Fruit fly (Drosophila melanogaster) whole organism, adult: ENCODE data around the gene RfC4.

Experiments
- CG11617 ChIP-seq: fragments of 200-800 bp; sonication (Bioruptor generic); optimal IDR thresholded peaks from 2 replicates; lab custom pipeline; 2017; ENCODE audit warnings: mild to moderate bottlenecking, missing biosample characterization, missing genetic modification reagents, missing genetic modification characterization
- CG12768 ChIP-seq: fragments of 200-800 bp; sonication (Bioruptor generic); optimal IDR thresholded peaks from 2 replicates; lab custom pipeline; 2017; ENCODE audit warnings: missing biosample characterization, missing genetic modification characterization, mild to moderate bottlenecking, moderate library complexity, missing genetic modification reagents
- CG14711 ChIP-seq: fragments of 200-800 bp; sonication (Bioruptor generic); optimal IDR thresholded peaks from 2 replicates; lab custom pipeline; 2018; ENCODE audit warnings: missing biosample characterization, mild to moderate bottlenecking, missing genetic modification characterization, moderate library complexity
- CG1620 ChIP-seq: fragments of 200-800 bp; sonication (Bioruptor generic); optimal IDR thresholded peaks from 2 replicates; lab custom pipeline; 2016; ENCODE audit warnings: missing biosample characterization, missing genetic modification characterization
- CG33017 ChIP-seq: fragments of 200-800 bp; sonication (Bioruptor generic); optimal IDR thresholded peaks from 2 replicates; lab custom pipeline; 2018; ENCODE audit warnings: missing biosample characterization, mild to moderate bottlenecking, missing genetic modification characterization, moderate library complexity
- Crg-1 ChIP-seq: fragments of 200-800 bp; sonication (Bioruptor generic); optimal IDR thresholded peaks from 2 replicates; lab custom pipeline; 2016; ENCODE audit warnings: missing biosample characterization, missing genetic modification characterization
- bab1 ChIP-seq: fragments of 200-800 bp; sonication (Bioruptor generic); optimal IDR thresholded peaks from 3 replicates; lab custom pipeline; 2019; ENCODE audit warnings: missing biosample characterization, mild to moderate bottlenecking, missing genetic modification characterization, moderate library complexity
- cic ChIP-seq: fragments of 200-800 bp; sonication (Bioruptor generic); optimal IDR thresholded peaks from 2 replicates; lab custom pipeline; 2017; ENCODE audit warnings: missing biosample characterization, mild to moderate bottlenecking, missing genetic modification characterization, moderate library complexity
- cnc ChIP-seq, 2 experiments: fragments of >200 bp; optimal IDR thresholded peaks; 2 replicates each; lab custom pipeline; 2017

DNA sequence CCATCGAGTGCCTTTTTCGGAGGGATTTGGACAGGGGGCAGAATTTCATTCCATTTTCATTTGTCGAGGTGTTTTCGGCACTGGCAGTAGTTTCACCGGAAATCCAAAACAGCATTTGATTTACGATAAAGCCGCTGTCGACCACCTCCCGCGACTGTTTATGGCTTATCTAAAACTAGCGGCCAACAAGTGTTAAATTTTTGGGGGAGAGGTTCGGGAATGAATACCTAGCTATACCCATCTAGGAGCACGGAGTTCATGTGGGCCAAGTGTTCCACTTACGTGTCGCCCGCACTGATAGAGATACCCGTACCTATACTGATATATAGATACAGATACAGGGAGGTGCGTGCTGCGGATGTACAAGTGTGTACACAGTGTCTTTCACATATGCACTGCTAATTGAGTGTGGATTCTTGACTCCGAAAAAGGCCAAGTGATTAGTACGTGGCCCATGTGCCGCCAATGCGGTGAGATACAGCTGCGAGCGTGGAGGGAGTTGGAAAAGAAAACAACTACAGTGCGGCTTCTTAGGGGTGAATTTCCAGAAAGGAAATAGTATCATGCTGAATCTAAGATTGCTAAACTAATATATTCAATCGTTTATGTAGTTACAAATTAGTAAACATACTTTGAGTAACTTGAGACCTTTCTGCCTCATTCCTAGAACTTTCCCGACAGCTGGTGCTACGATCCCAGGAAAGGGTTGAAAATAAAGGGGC, 16.0 kb downstream of the RfC4 start:
- no peak for TF ChIP-seq CG12768 (GFP tag; lab: Kevin White, UChicago)
- no peak for TF ChIP-seq CG14711
- no peak for TF ChIP-seq cic
- TF ChIP-seq CG11617 (GFP tag; lab: Kevin White, UChicago) = no peak
- no peak for TF ChIP-seq Crg-1 (GFP tag; lab: Kevin White, UChicago)
- no peak for TF ChIP-seq bab1 (GFP tag; lab: Kevin White, UChicago)
- TF ChIP-seq CG1620 (GFP tag; lab: Kevin White, UChicago) = no peak
- TF ChIP-seq cnc (optimal IDR thresholded peaks at IDR 0.05; lab: Kevin White, UChicago) = no peak
- TF ChIP-seq CG33017 (tag; lab: Kevin White, UChicago) = no peak
